Fruit fly (Drosophila melanogaster): ENCODE results near the gene CG33493.

DNA sequence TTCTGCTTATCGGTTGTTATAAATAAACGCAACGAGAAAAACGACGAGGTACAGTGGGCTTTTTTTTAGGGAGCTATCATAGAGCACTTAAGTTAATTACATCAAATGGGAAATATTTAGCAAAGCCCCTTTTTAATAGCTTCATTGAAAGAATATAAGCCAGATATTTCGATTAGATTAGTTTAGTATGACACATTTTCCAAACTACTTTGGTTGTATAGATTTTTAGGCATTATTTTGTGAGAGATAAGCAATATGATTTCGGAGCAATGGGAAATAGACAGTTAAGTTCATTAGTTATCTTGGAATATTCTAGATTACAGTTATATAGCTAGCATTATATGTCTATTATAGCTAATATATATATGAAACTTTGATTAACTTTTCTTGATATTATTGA is 12.8 kb downstream of the CG33493 start:
- TF ChIP-seq h (optimal IDR thresholded peaks at IDR 0.05), result no peak
- no peak for TF ChIP-seq psq (optimal IDR thresholded peaks at IDR 0.05)

Measured in Kc167 (cell line).